Fruit fly (Drosophila melanogaster) whole organism, wandering third instar larva: ENCODE results near the gene Ae2.

Experiments
- Abd-B ChIP-seq: fragments of >200 bp; optimal IDR thresholded peaks from 2 replicates; lab custom pipeline; 2017; ENCODE audit warnings: missing biosample characterization, missing genetic modification characterization
- Dfd ChIP-seq: fragments of >200 bp; optimal IDR thresholded peaks from 2 replicates; lab custom pipeline; 2017; ENCODE audit warnings: missing biosample characterization, missing genetic modification characterization
- Hr78 ChIP-seq: fragments of >200 bp; optimal IDR thresholded peaks from 2 replicates; lab custom pipeline; 2017; ENCODE audit warnings: missing biosample characterization, missing genetic modification characterization
- Mio ChIP-seq: sonication (Bioruptor generic); optimal IDR thresholded peaks from 2 replicates; lab custom pipeline; 2016; ENCODE audit warnings: missing biosample characterization, missing genetic modification characterization
- Myc ChIP-seq: fragments of >200 bp; optimal IDR thresholded peaks from 2 replicates; lab custom pipeline; 2017
- Vsx2 ChIP-seq: fragments of 200-300, 225-300 bp; sonication (Bioruptor generic); optimal IDR thresholded peaks from 2 replicates; lab custom pipeline; 2018; ENCODE audit warnings: missing biosample characterization, missing genetic modification characterization; ENCODE audit not compliant: partially characterized antibody
- ey ChIP-seq: fragments of 200-800 bp; sonication (Bioruptor generic); optimal IDR thresholded peaks from 2 replicates; lab custom pipeline; 2016; ENCODE audit warnings: missing biosample characterization, missing genetic modification characterization
- usp ChIP-seq: fragments of >200 bp; optimal IDR thresholded peaks from 2 replicates; lab custom pipeline; 2017; ENCODE audit warnings: missing biosample characterization, missing genetic modification characterization

DNA sequence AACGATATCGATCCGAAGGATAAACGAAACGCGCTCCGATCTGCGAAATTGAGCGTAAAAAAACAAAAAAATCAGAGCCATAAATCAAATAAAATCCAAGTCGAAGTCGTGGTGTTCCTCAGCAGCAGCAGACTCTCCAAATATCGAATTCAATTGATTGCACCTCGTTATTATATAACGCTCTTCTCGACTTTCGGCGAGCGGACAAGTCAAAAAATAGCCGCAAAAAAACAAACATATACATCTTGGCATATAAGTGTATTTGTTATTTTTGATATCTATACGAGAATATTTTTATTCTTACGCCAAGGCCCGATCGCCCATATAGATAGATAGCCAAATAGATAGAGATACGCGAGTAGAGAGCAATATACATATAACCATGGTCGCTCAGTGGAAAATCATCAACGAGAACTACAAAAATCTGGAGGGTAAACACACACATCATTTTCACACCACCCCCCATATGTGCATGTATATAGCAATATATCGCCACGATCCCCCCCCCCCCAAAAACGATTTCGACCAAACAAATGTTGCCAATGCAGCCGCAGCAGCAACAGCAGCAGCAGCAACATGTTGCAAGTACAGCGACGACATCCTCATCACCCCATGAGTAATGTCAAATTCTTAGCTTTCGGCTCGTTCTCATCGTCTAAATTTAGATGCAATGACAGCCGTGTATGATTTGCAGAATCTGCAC lies 66.4 kb downstream of the Ae2 start:
- TF ChIP-seq usp (GFP tag; lab: Kevin White, UChicago) (no peak), Hr78 (no peak), Vsx2 (GFP tag; lab: Kevin White, UChicago) (no peak), Abd-B (no peak), ey (GFP tag; lab: Kevin White, UChicago) (no peak), Dfd (GFP tag; lab: Kevin White, UChicago) (peak; percentile 2), Myc (lab: Kevin White, UChicago) (no peak), Mio (no peak)
